Worm (Caenorhabditis elegans) whole organism, L3 larva: ENCODE measurements around the gene pro-1.

Experiments
- ZK546.5 ChIP-seq: sonication (generic microtip); optimal IDR thresholded peaks from 2 replicates; lab custom pipeline; 2017; ENCODE audit warnings: missing biosample characterization, missing genetic modification characterization
- ama-1 ChIP-seq: fragments of 150-350 bp; optimal IDR thresholded peaks from 2 replicates; lab custom pipeline; 2018
- ceh-28 ChIP-seq: fragments of 150-350 bp; optimal IDR thresholded peaks from 2 replicates; lab custom pipeline; 2014; ENCODE audit warnings: missing biosample characterization, missing genetic modification reagents, missing genetic modification characterization
- ceh-82 ChIP-seq: fragments of 150-350 bp; optimal IDR thresholded peaks from 2 replicates; lab custom pipeline; 2014; ENCODE audit warnings: missing biosample characterization, missing genetic modification characterization
- egl-27 ChIP-seq: sonication (generic microtip); optimal IDR thresholded peaks from 4 replicates; lab custom pipeline; 2017; ENCODE audit warnings: missing biosample characterization, missing genetic modification reagents, missing genetic modification characterization
- egl-5 ChIP-seq: fragments of 150-350 bp; optimal IDR thresholded peaks from 2 replicates; lab custom pipeline; 2017; ENCODE audit warnings: missing biosample characterization, missing genetic modification reagents, missing genetic modification characterization, inconsistent platforms
- elt-1 ChIP-seq: fragments of 150-350 bp; optimal IDR thresholded peaks from 2 replicates; lab custom pipeline; 2014; ENCODE audit warnings: missing biosample characterization, missing genetic modification characterization
- elt-2 ChIP-seq: sonication (generic microtip); optimal IDR thresholded peaks from 2 replicates; lab custom pipeline; 2016; ENCODE audit warnings: missing genetic modification reagents, mild to moderate bottlenecking, missing genetic modification characterization, missing compliant biosample characterization
- eor-1 ChIP-seq, 2 experiments: fragments of 150-350 bp; optimal IDR thresholded peaks; 2 replicates each; lab custom pipeline; 2014 to 2018; ENCODE audit warnings: missing biosample characterization in 2 of 2, missing genetic modification characterization in 2 of 2
- fkh-10 ChIP-seq: sonication (generic microtip); optimal IDR thresholded peaks from 2 replicates; lab custom pipeline; 2017; ENCODE audit warnings: missing biosample characterization, missing genetic modification reagents, missing genetic modification characterization
- fos-1 ChIP-seq: fragments of 150-350 bp; optimal IDR thresholded peaks from 2 replicates; lab custom pipeline; 2014; ENCODE audit warnings: missing biosample characterization, missing genetic modification characterization
- hmg-11 ChIP-seq: sonication (generic microtip); optimal IDR thresholded peaks from 2 replicates; lab custom pipeline; 2016; ENCODE audit warnings: missing genetic modification characterization, missing compliant biosample characterization
- jun-1 ChIP-seq: fragments of 150-350 bp; optimal IDR thresholded peaks from 2 replicates; lab custom pipeline; 2014; ENCODE audit warnings: missing biosample characterization, missing genetic modification reagents, missing genetic modification characterization
- lin-15B ChIP-seq: fragments of 150-350 bp; optimal IDR thresholded peaks from 2 replicates; lab custom pipeline; 2014; ENCODE audit warnings: missing biosample characterization, missing genetic modification characterization
- lin-39 ChIP-seq: fragments of 150-350 bp; optimal IDR thresholded peaks from 2 replicates; lab custom pipeline; 2018; ENCODE audit warnings: missing biosample characterization, missing genetic modification reagents, missing genetic modification characterization
- lsy-12 ChIP-seq: sonication (generic microtip); optimal IDR thresholded peaks from 2 replicates; lab custom pipeline; 2016; ENCODE audit warnings: mild to moderate bottlenecking, missing genetic modification characterization, missing compliant biosample characterization
- mml-1 ChIP-seq: fragments of 150-350 bp; sonication (generic microtip); optimal IDR thresholded peaks from 3 replicates; lab custom pipeline; 2014; ENCODE audit warnings: missing biosample characterization, missing genetic modification characterization
- nhr-12 ChIP-seq: fragments of 150-350 bp; optimal IDR thresholded peaks from 2 replicates; lab custom pipeline; 2014; ENCODE audit warnings: missing biosample characterization, missing genetic modification characterization
- nhr-23 ChIP-seq: fragments of 150-350 bp; optimal IDR thresholded peaks from 2 replicates; lab custom pipeline; 2014; ENCODE audit warnings: missing biosample characterization, missing genetic modification reagents, missing genetic modification characterization
- nhr-237 ChIP-seq: fragments of 150-350 bp; optimal IDR thresholded peaks from 2 replicates; lab custom pipeline; 2014; ENCODE audit warnings: missing biosample characterization, missing genetic modification characterization
- nhr-25 ChIP-seq: sonication (generic microtip); optimal IDR thresholded peaks from 2 replicates; lab custom pipeline; 2017; ENCODE audit warnings: missing biosample characterization, missing genetic modification characterization
- nhr-28 ChIP-seq: fragments of 150-350 bp; optimal IDR thresholded peaks from 2 replicates; lab custom pipeline; 2014; ENCODE audit warnings: missing biosample characterization, missing genetic modification characterization
- nhr-43 ChIP-seq: sonication (generic microtip); optimal IDR thresholded peaks from 2 replicates; lab custom pipeline; 2016; ENCODE audit warnings: mild to moderate bottlenecking, missing genetic modification characterization, missing compliant biosample characterization; ENCODE audit not compliant: poor library complexity, severe bottlenecking
- nhr-67 ChIP-seq: fragments of 150-350 bp; optimal IDR thresholded peaks from 2 replicates; lab custom pipeline; 2014; ENCODE audit warnings: missing biosample characterization, missing genetic modification characterization
- nhr-76 ChIP-seq: fragments of 150-350 bp; sonication (generic microtip); optimal IDR thresholded peaks from 5 replicates; lab custom pipeline; 2014; ENCODE audit warnings: missing biosample characterization, missing genetic modification characterization
- pha-4 ChIP-seq: fragments of 150-350 bp; optimal IDR thresholded peaks from 2 replicates; lab custom pipeline; 2014; ENCODE audit warnings: missing biosample characterization, missing genetic modification reagents, missing genetic modification characterization
- pqm-1 ChIP-seq: fragments of 150-350 bp; optimal IDR thresholded peaks from 2 replicates; lab custom pipeline; 2017; ENCODE audit warnings: missing biosample characterization, missing genetic modification characterization, inconsistent platforms
- sea-2 ChIP-seq: fragments of 150-350 bp; sonication (generic microtip); optimal IDR thresholded peaks from 4 replicates; lab custom pipeline; 2014; ENCODE audit warnings: missing biosample characterization, missing genetic modification reagents, missing genetic modification characterization
- skn-1 ChIP-seq: fragments of 150-350 bp; optimal IDR thresholded peaks from 2 replicates; lab custom pipeline; 2014; ENCODE audit warnings: missing biosample characterization, missing genetic modification characterization
- snpc-4 ChIP-seq: fragments of 150-350 bp; optimal IDR thresholded peaks from 2 replicates; lab custom pipeline; 2014; ENCODE audit warnings: missing biosample characterization, missing genetic modification characterization
- unc-39 ChIP-seq: sonication (generic microtip); optimal IDR thresholded peaks from 4 replicates; lab custom pipeline; 2017; ENCODE audit warnings: missing biosample characterization, missing genetic modification characterization
- unc-62 ChIP-seq: fragments of 150-350 bp; sonication (generic microtip); optimal IDR thresholded peaks from 4 replicates; lab custom pipeline; 2014; ENCODE audit warnings: missing biosample characterization, missing genetic modification reagents, missing genetic modification characterization
- ztf-4 ChIP-seq: fragments of 150-350 bp; optimal IDR thresholded peaks from 2 replicates; lab custom pipeline; 2014; ENCODE audit warnings: missing biosample characterization, missing genetic modification characterization

Gene pro-1

ce11 chrII:10519017-10519416 is 22.8 kb downstream of the pro-1 start, which contains the start of gene F59B10.4:
Gene F59B10.4, minus strand, starts transcription at chrII:10519117.
- TF ChIP-seq unc-62 (GFP tag; lab: Kevin White, UChicago) (no peak), ztf-4 (no peak), egl-5 (tag; lab: Kevin White, UChicago) (no peak), elt-2 (tag; lab: Kevin White, UChicago) (no peak)

ce11 chrII:10516375-10516774 is 25.4 kb downstream of the pro-1 start:
- TF ChIP-seq nhr-23 (tag; lab: Kevin White, UChicago), result peak; percentile 40
- no peak for TF ChIP-seq nhr-67
- TF ChIP-seq nhr-28 (tag; lab: Kevin White, UChicago), result no peak

ce11 chrII:10515422-10515821 is 26.4 kb downstream of the pro-1 start:
- no peak for TF ChIP-seq lsy-12 (tag; lab: Kevin White, UChicago)
- TF ChIP-seq ceh-28 (tag; lab: Kevin White, UChicago), result peak; percentile 2
- TF ChIP-seq unc-39, result no peak
- no peak for TF ChIP-seq egl-27 (tag; lab: Kevin White, UChicago)
- peak; percentile 54 for TF ChIP-seq nhr-23 (tag; lab: Kevin White, UChicago)
- TF ChIP-seq, all 47 proteins: peak for 2

DNA sequence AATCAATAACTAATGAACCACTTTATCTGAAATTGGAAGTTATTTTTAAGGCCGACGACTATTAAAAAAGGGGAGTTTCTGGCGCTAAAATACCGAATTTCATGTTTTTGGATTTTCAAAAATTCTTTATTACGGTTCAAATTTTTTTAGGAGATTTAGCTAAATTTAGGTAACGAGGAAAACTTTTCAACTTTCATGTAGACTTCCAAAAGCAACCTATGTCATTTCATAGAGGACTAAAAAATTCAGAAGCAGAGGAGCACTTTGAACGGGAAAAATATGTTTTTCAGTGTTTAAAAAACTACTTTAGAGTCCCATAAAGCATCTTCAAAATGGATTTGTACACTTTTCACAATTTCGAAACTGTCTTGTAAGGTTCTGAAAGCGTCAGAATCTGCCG is 28.4 kb downstream of the pro-1 start:
- TF ChIP-seq ztf-4 (no peak), nhr-25 (no peak), egl-27 (tag; lab: Kevin White, UChicago) (no peak), elt-1 (tag; lab: Kevin White, UChicago) (no peak), sea-2 (GFP tag; lab: Kevin White, UChicago) (no peak), skn-1 (tag; lab: Kevin White, UChicago) (no peak), nhr-23 (tag; lab: Kevin White, UChicago) (no peak), fkh-10 (GFP tag; lab: Kevin White, UChicago) (no peak), nhr-28 (tag; lab: Kevin White, UChicago) (no peak), hmg-11 (tag; lab: Kevin White, UChicago) (no peak), mml-1 (tag; lab: Kevin White, UChicago) (no peak), ama-1 (lab: Kevin White, UChicago) (no peak), lin-15B (tag; lab: Kevin White, UChicago) (no peak), unc-39 (no peak), ceh-28 (tag; lab: Kevin White, UChicago) (no peak), nhr-12 (tag; lab: Kevin White, UChicago) (no peak), nhr-237 (tag; lab: Kevin White, UChicago) (no peak)

- TF ChIP-seq pha-4 (tag; lab: Kevin White, UChicago) (peak; percentile 63), hmg-11 (tag; lab: Kevin White, UChicago) (no peak)
Observed at ce11 chrII:10510242-10510641, 31.6 kb downstream of the pro-1 start, which contains the start of gene F59B10.3. Gene F59B10.3, plus strand, starts transcription at chrII:10510542.

DNA sequence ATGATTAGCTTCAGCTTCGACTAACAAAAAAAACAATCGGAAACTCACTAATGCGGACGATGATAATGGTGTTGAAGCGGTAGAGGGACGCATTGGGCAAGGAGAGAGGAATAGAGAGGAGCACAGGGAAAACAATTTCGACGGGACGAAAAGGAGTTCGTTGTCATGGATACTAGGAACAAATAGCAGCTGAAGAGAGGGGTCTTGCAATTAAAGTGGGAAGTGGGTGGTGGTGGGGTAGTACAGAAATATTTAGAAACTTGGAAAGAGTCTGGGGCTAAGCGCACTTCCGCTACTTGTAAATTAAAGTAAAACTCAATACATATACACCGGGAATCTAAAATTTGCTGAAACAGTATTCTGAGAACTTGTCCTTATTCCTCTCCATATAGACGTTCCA is 32.0 kb downstream of the pro-1 start, which contains the start of gene F59B10.2:
Gene F59B10.2, minus strand, starts transcription at position 101 of the 400 bp plus-strand sequence.
- TF ChIP-seq lsy-12 (tag; lab: Kevin White, UChicago) (no peak), nhr-25 (no peak), ceh-82 (tag; lab: Kevin White, UChicago) (no peak), pha-4 (tag; lab: Kevin White, UChicago) (no peak), nhr-76 (tag; lab: Kevin White, UChicago) (no peak), lin-39 (no peak), nhr-23 (tag; lab: Kevin White, UChicago) (no peak), nhr-43 (no peak), nhr-237 (tag; lab: Kevin White, UChicago) (no peak), fos-1 (tag; lab: Kevin White, UChicago) (no peak), eor-1 (tag; optimal IDR thresholded peaks at IDR 0.05; lab: Kevin White, UChicago) (no peak), lin-15B (tag; lab: Kevin White, UChicago) (no peak), pqm-1 (tag; lab: Kevin White, UChicago) (no peak), hmg-11 (tag; lab: Kevin White, UChicago) (no peak), jun-1 (tag; lab: Kevin White, UChicago) (no peak), unc-62 (GFP tag; lab: Kevin White, UChicago) (no peak), nhr-28 (tag; lab: Kevin White, UChicago) (no peak), snpc-4 (tag; lab: Kevin White, UChicago) (no peak), ZK546.5 (tag; lab: Kevin White, UChicago) (no peak), elt-2 (tag; lab: Kevin White, UChicago) (no peak)
